Fruit fly (Drosophila melanogaster): ENCODE data around the gene CG6908.

DNA sequence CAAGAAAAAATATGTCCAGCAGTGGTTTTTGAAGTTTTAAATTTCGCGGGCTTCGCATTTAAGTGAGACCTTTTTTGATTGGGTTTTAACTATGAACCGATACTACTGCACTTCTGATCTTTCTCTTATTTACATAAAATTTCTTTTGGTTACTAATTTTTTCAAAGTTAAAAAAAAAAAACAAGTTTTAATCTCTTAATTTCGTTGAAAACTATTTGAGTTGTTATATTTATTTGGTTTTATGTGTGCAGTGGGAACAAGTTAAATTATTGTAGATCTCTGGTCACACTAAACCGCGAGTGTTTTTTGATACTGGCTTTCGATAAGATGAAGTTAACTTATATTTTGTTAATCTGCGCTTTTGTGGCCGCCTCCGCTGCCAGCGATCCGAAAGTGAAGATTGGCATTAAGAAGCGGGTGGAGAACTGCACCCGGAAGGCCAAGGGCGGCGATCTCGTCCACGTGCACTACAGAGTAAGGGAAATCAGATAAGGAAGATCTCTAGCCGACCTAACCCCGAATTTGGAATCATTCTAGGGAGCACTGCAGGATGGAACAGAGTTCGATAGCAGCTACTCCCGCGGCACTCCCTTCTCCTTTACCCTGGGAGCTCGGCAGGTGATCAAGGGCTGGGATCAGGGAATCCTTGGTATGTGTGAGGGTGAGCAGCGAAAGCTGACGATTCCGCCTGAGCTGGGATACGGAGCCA, 15.7 kb downstream of the CG6908 start, which contains the start of gene CG14715:
- TF ChIP-seq psq (optimal IDR thresholded peaks at IDR 0.05) (no peak), CG8478 (optimal IDR thresholded peaks at IDR 0.05) (no peak), usp (GFP tag; optimal IDR thresholded peaks at IDR 0.05) (no peak), EcR (GFP tag; optimal IDR thresholded peaks at IDR 0.05) (no peak), pan (optimal IDR thresholded peaks at IDR 0.05) (no peak)

Measured in whole organism.